Fruit fly (Drosophila melanogaster): ENCODE data around the gene CG14995.

CG14995 gene

DNA sequence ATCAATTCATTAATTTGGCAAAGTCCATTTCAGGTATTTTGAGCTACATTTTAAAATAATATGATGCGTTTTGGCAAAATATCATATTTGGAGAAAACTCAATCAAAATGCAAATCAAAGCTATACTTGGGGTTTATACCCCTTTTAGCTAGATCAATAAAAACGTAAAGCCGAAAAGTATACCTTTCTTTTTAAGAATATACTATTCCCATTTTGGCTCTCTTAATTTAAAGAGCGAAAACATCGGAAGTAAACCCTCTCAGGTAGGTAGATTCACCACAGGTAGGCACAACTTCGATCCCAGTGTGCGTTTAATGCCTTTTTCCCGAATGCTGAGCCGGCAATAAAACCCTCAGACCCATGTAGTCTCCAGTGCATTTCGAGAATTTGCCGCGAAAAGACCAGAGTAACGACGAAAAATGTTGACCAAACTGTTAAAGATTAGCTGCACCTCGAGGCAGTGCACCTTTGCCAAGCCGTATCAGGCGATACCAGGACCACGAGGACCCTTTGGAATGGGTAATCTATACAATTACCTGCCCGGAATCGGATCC, 41.1 kb downstream of the CG14995 start, which contains the start of gene dib:
dib (plus strand) TSS at position 372 of the 554 bp plus-strand sequence.
- TF ChIP-seq noc (tag; optimal IDR thresholded peaks at IDR 0.05) = no peak

DNA sequence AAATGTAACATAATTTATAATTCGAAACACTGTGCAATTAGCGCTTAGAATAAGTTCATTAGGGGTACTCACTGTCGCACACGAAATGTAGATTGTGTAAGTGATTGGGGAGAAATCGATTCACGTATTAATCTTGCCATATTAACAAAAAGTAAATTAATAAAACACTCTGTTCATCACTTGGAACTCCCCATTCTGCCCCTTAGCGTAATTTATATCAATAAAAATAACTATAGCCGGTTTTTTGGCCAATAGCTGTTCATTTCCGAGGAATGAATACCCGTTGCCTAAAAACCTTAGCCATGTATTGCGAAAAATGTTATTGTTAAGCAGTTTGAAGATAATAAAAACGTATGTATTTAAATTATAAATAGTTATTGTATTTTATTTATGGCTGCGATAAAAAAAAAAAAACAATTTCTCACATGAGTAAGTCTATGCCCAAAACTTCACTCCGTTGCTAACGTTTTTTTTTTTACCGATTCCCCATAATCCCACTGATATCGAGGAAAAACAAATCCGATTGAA, 43.7 kb downstream of the CG14995 start, which contains the start of gene Ugt305A1:
Ugt305A1 (plus strand) TSS at position 478 of the 528 bp plus-strand sequence.
- TF ChIP-seq noc (tag; optimal IDR thresholded peaks at IDR 0.05) = no peak

DNA sequence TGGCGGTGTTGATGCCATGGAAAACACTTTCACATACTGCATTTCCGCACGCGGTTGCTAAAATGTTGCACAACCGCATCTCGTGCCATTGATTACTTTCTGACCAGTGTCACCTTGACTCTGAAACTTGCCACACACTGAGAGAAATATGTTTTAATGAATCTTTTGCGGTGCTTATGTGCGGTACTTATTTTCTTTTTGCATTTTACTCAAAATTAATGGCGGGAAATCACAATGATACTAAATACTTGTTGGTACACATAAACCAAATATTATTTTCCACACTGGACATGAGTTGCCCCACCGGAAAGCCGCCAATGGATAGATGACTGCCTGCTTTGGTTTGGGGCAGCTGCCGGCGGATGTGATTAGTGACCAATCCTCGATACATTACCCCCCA, 46.2 kb downstream of the CG14995 start:
- TF ChIP-seq noc (tag; optimal IDR thresholded peaks at IDR 0.05) = no peak

DNA sequence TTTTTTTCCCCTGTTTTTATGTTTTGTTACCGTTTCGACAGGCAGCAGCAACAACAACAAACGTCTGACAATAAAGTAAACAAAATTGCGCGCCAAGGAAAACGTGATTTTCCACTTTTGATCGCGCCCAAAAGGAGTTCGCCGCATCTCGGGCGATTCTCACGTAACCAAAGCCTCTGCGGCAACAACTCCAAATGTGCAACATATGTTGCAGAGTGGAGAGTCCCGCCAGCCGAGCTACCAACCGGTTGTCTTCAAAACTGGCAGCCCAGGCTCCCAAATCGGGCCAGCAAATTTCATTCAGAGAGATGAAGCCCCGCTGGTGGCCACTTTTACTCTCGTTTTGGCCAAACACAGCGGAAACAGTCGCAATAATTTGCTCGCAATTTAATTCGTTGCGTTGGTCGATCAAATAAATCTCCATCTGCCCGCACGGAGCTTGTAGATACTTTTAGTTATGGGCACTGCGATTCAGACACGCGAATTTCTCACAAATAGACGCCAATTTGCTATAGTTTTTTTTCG, 47.6 kb downstream of the CG14995 start:
- no peak for TF ChIP-seq noc (tag; optimal IDR thresholded peaks at IDR 0.05)

DNA sequence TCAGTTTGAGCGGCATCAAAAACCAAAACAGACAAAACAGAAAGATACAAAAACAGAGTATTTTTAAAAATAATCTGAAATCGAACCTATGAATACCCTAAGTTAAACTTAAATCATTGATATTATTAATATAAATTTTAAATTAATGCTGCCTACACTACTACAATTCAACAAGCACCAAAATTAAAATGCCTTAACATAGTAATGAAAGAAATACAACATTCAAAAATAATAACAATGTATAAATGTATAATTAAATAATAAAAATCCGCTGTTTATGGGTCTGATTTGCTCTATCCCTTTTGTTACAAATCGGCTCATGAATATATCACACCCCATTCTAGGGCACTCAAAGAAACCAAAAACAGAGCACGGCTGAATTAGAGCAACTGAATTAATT, 54.0 kb downstream of the CG14995 start:
- no peak for TF ChIP-seq noc (tag; optimal IDR thresholded peaks at IDR 0.05)

DNA sequence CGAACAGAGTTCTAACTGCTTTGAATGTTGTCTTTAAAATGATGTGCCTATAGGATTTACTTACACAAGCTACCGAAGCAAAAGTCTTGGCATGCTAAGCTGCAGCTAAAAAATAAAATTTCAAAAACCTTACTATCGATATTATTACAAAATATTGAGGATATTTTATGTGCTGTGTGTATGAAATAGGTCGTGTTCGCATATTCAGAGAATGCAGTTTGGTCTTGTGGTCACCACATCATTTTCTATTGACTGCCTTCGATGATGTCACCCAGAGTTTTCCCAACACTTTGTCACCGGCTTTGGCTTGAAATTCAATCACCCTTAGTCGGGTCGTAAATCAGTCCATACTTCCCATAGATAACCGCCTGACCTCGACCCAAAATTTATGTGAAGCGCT, 55.4 kb downstream of the CG14995 start, which contains the start of gene Dpy-30L2:
Dpy-30L2 (minus strand) TSS at position 101 of the 400 bp plus-strand sequence.
- no peak for TF ChIP-seq noc (tag; optimal IDR thresholded peaks at IDR 0.05)

DNA sequence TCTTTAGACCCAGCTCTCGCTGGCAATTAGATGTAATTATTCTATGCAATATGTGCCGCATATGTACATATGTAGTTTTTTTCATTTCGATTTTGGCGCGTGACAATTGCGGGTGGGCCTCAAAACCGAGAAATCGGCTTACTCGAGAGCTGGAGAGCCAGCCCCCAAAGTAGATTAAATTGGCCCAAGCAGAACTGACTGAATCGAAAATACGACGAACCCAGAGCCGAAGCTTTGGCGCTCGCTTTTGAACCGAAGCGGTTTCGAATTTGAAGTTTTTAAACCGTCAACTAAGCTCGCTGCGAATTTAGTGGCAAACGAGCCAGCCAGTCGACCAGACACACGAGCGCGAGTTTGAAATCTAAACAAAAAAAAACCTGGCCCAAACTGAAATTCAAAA, 56.8 kb downstream of the CG14995 start, which contains the start of gene CG1136:
CG1136 (plus strand) TSS at position 308 of the 400 bp plus-strand sequence.
- no peak for TF ChIP-seq noc (tag; optimal IDR thresholded peaks at IDR 0.05)

DNA sequence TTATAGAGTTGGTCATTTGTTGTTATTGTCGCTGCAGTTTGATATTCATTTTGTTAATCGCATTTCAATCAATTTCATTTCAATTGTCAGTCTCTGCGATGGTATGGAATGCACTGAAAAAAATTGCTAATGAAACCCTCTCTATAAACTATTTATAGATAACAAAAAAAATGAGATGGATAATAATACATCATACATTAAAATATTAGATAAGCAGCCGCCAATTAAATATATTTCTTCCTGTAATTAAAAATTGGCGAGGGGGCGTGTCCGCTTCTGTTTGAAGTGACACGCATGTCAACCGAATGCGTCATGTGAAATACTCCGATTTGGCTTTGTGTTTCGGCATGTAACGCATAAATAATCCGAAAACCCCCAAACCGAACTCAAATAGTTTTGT, 58.6 kb downstream of the CG14995 start:
- no peak for TF ChIP-seq noc (tag; optimal IDR thresholded peaks at IDR 0.05)

Data from whole organism, larva.